Worm (Caenorhabditis elegans): ENCODE data around the gene R09H10.6.

Gene R09H10.6

ce11 chrIV:10599983-10600382 is 8.4 kb upstream of the R09H10.6 start, which contains the start of gene R09H10.1:
Gene R09H10.1 (plus strand): TSS chrIV:10600283.
- TF ChIP-seq lin-39 (tag; optimal IDR thresholded peaks at IDR 0.05) (no peak), mxl-2 (GFP tag; conservative IDR thresholded peaks at IDR 0.05) (no peak), vab-7 (GFP tag; IDR thresholded peaks at IDR 0.05) (no peak), ctbp-1 (GFP tag; IDR thresholded peaks at IDR 0.05) (no peak), mxl-3 (GFP tag; optimal IDR thresholded peaks at IDR 0.05) (no peak), ceh-62 (tag; optimal IDR thresholded peaks at IDR 0.05) (no peak), ceh-82 (tag; optimal IDR thresholded peaks at IDR 0.05) (no peak), set-16 (GFP tag; IDR thresholded peaks at IDR 0.05) (no peak), nhr-6 (tag; optimal IDR thresholded peaks at IDR 0.05) (no peak), ceh-32 (tag; optimal IDR thresholded peaks at IDR 0.05; ENCODE audit: poor library complexity) (no peak)

- TF ChIP-seq mxl-2 (GFP tag; conservative IDR thresholded peaks at IDR 0.05), result no peak
- no peak for TF ChIP-seq mdt-29 (GFP tag; IDR thresholded peaks at IDR 0.05)
- no peak for TF ChIP-seq arid-1 (GFP tag; conservative IDR thresholded peaks at IDR 0.05)
- no peak for TF ChIP-seq nhr-25 (tag; optimal IDR thresholded peaks at IDR 0.05; ENCODE audit: borderline replicate concordance, insufficient read depth)
- TF ChIP-seq Y75B8A.6 (GFP tag; IDR thresholded peaks at IDR 0.05), result no peak
- no peak for TF ChIP-seq F26F4.8 (GFP tag; conservative IDR thresholded peaks at IDR 0.05)
- no peak for TF ChIP-seq ZK337.2 (GFP tag; IDR thresholded peaks at IDR 0.05)
- no peak for TF ChIP-seq F49E8.2 (tag; optimal IDR thresholded peaks at IDR 0.05; ENCODE audit: borderline replicate concordance)
Measured at ce11 chrIV:10602644-10603043, 5.7 kb upstream of the R09H10.6 start, which contains the start of gene R09H10.2. Gene R09H10.2 (plus strand): TSS chrIV:10602944.

- no peak for TF ChIP-seq lin-15B (tag; optimal IDR thresholded peaks at IDR 0.05)
- peak; percentile 14 for TF ChIP-seq nhr-28 (tag; optimal IDR thresholded peaks at IDR 0.05)
- TF ChIP-seq daf-16 (GFP tag; optimal IDR thresholded peaks at IDR 0.05), result no peak
- peak; percentile 86 for TF ChIP-seq daf-16 (tag; optimal IDR thresholded peaks at IDR 0.05)
- TF ChIP-seq aha-1 (tag), result peak; percentile 45
- no peak for TF ChIP-seq vab-7 (GFP tag; IDR thresholded peaks at IDR 0.05)
- TF ChIP-seq mdl-1 (tag; optimal IDR thresholded peaks at IDR 0.05), result peak in 1 of 2 experiments; percentile 21
Measured at ce11 chrIV:10606575-10607080, 1.7 kb upstream of the R09H10.6 start, which contains the start of gene R09H10.3. Gene R09H10.3 (plus strand): TSS chrIV:10607030.

ce11 chrIV:10609920-10610319 is 1.5 kb downstream of the R09H10.6 start:
- TF ChIP-seq egl-43 (GFP tag; IDR thresholded peaks at IDR 0.05), result no peak
- peak; percentile 39 for TF ChIP-seq nhr-76 (tag; optimal IDR thresholded peaks at IDR 0.05)
- TF ChIP-seq saeg-2 (GFP tag; IDR thresholded peaks at IDR 0.05), result no peak
- no peak for TF ChIP-seq dmd-9 (GFP tag; IDR thresholded peaks at IDR 0.05)
- TF ChIP-seq lin-1 (GFP tag; IDR thresholded peaks at IDR 0.05), result no peak
- peak; percentile 11; the same call in 1 of the 2 replicates for TF ChIP-seq dmd-6 (GFP tag; IDR thresholded peaks at IDR 0.05)
- TF ChIP-seq nhr-28 (tag; optimal IDR thresholded peaks at IDR 0.05), result peak; percentile 48
- no peak for TF ChIP-seq lin-39 (tag; optimal IDR thresholded peaks at IDR 0.05)

- TF ChIP-seq lim-7 (GFP tag; IDR thresholded peaks at IDR 0.05) (no peak), hlh-30 (tag; optimal IDR thresholded peaks at IDR 0.05; ENCODE audit: insufficient read depth) (no peak)
Measured at ce11 chrIV:10612281-10612680, 3.9 kb downstream of the R09H10.6 start.

- TF ChIP-seq unc-130 (GFP tag; optimal IDR thresholded peaks at IDR 0.05) (no peak), aly-2 (tag; optimal IDR thresholded peaks at IDR 0.05) (no peak), ces-1 (GFP tag; optimal IDR thresholded peaks at IDR 0.05) (no peak), lim-7 (GFP tag; IDR thresholded peaks at IDR 0.05) (no peak), zfp-2 (tag; optimal IDR thresholded peaks at IDR 0.05) (no peak), saeg-2 (GFP tag; IDR thresholded peaks at IDR 0.05) (no peak), mxl-2 (GFP tag; conservative IDR thresholded peaks at IDR 0.05) (no peak), nhr-28 (tag; optimal IDR thresholded peaks at IDR 0.05) (peak; percentile 3), zfp-3 (GFP tag; conservative IDR thresholded peaks at IDR 0.05) (no peak), spr-3 (GFP tag; optimal IDR thresholded peaks at IDR 0.05) (no peak), rbr-2 (tag; optimal IDR thresholded peaks at IDR 0.05) (no peak), lin-15B (tag; optimal IDR thresholded peaks at IDR 0.05) (no peak), hlh-11 (tag; optimal IDR thresholded peaks at IDR 0.05) (peak; percentile 41)
Measured at ce11 chrIV:10614918-10615477, 6.6 kb downstream of the R09H10.6 start, which contains the start of gene ptr-14. Gene ptr-14 (plus strand): TSS chrIV:10615427.
